Worm (Caenorhabditis elegans) whole organism, early embryonic: ENCODE results near the gene sma-5.

Experiments
- B0310.2 ChIP-seq: sonication (generic microtip); optimal IDR thresholded peaks from 2 replicates; lab custom pipeline; 2016; ENCODE audit warnings: mild to moderate bottlenecking, missing genetic modification characterization, missing compliant biosample characterization
- F13C5.2 ChIP-seq: sonication (generic microtip); optimal IDR thresholded peaks from 2 replicates; lab custom pipeline; 2017; ENCODE audit warnings: mild to moderate bottlenecking, missing genetic modification characterization, inconsistent platforms, missing compliant biosample characterization
- aly-1 ChIP-seq: sonication (generic microtip); optimal IDR thresholded peaks from 2 replicates; lab custom pipeline; 2016; ENCODE audit warnings: missing genetic modification characterization, missing compliant biosample characterization
- ama-1 ChIP-seq: fragments of 150-350 bp; optimal IDR thresholded peaks from 2 replicates; lab custom pipeline; 2014
- ceh-13 ChIP-seq: fragments of 200-800 bp; sonication (Bioruptor generic); optimal IDR thresholded peaks from 2 replicates; lab custom pipeline; 2018; ENCODE audit warnings: mild to moderate bottlenecking, missing genetic modification characterization, missing compliant biosample characterization
- ceh-36 ChIP-seq: sonication (generic microtip); optimal IDR thresholded peaks from 2 replicates; lab custom pipeline; 2016; ENCODE audit warnings: missing genetic modification characterization, inconsistent platforms, missing compliant biosample characterization
- ets-7 ChIP-seq: sonication (generic microtip); optimal IDR thresholded peaks from 2 replicates; lab custom pipeline; 2016; ENCODE audit warnings: missing genotype, missing genetic modification characterization, missing compliant biosample characterization
- flt-1 ChIP-seq: fragments of 200-800 bp; sonication (Bioruptor generic); IDR thresholded peaks from 2 replicates; pipeline ENCODE4 v1.3.6; 2022; ENCODE audit warnings: missing genetic modification characterization, missing compliant biosample characterization
- hnd-1 ChIP-seq: sonication (generic microtip); optimal IDR thresholded peaks from 2 replicates; lab custom pipeline; 2016; ENCODE audit warnings: missing genetic modification characterization, missing compliant biosample characterization
- pes-1 ChIP-seq: fragments of 200-800 bp; sonication (Bioruptor generic); IDR thresholded peaks from 2 replicates; pipeline ENCODE4 v1.3.6; 2022; ENCODE audit warnings: missing genetic modification reagents, missing genetic modification characterization, missing compliant biosample characterization
- sea-1 ChIP-seq: fragments of 200-800 bp; sonication (Bioruptor generic); conservative IDR thresholded peaks from 2 replicates; pipeline ENCODE4 v1.3.6; 2022; ENCODE audit warnings: missing genetic modification characterization, missing compliant biosample characterization
- tbx-11 ChIP-seq: fragments of 200-800 bp; sonication (Bioruptor generic); IDR thresholded peaks from 2 replicates; pipeline ENCODE4 v1.3.6; 2022; ENCODE audit warnings: missing genetic modification characterization, missing compliant biosample characterization
- tbx-37 ChIP-seq: fragments of 200-800 bp; sonication (Bioruptor generic); conservative IDR thresholded peaks from 2 replicates; pipeline ENCODE4 v1.3.6; 2022; ENCODE audit warnings: missing genetic modification reagents, missing genetic modification characterization, missing compliant biosample characterization
- tra-4 ChIP-seq: sonication (generic microtip); optimal IDR thresholded peaks from 2 replicates; lab custom pipeline; 2017; ENCODE audit warnings: missing genetic modification characterization, missing compliant biosample characterization

DNA sequence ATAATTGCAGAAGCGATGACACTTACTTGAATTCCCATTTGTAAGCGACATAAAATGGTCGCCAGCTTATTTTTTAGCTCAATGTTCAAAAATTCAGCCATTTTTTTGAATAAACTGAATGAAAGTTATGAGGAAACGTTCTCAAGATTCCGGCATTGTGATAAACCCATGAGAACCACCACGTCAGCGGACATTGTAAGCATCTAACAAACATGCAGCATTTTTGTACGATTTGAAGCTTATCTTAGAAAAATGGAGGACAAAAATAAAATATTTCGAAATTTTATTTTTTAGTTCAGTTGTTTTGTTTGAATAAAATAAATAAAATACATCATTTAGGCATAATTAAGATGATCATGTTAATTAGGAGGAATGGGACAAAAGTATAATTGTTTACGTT lies 52.1 kb downstream of the sma-5 start, which contains the start of gene T08D10.4:
- TF ChIP-seq B0310.2 (no peak), tbx-37 (GFP tag; lab: Robert Waterston, UW) (no peak), ama-1 (lab: Kevin White, UChicago) (no peak), ceh-13 (GFP tag; lab: Kevin White, UChicago) (no peak), tbx-11 (no peak), ets-7 (no peak), tra-4 (no peak), sea-1 (no peak), pes-1 (GFP tag; lab: Robert Waterston, UW) (no peak), F13C5.2 (tag; lab: Kevin White, UChicago) (no peak), aly-1 (tag; lab: Kevin White, UChicago) (no peak), flt-1 (GFP tag; lab: Robert Waterston, UW) (no peak), ceh-36 (no peak), hnd-1 (tag; lab: Kevin White, UChicago) (no peak)
